Worm (Caenorhabditis elegans): Measurements from ENCODE around the gene fbxc-18.

fbxc-18 gene

ce11 chrII:953052-953451 is 13.8 kb downstream of the fbxc-18 start:
- TF ChIP-seq tbx-7 (tag; optimal IDR thresholded peaks at IDR 0.05) (no peak), ceh-48 (tag; optimal IDR thresholded peaks at IDR 0.05) (peak; percentile 6), hlh-30 (tag; optimal IDR thresholded peaks at IDR 0.05; ENCODE audit: insufficient read depth) (peak; percentile 60), fax-1 (tag; optimal IDR thresholded peaks at IDR 0.05) (no peak)

- TF ChIP-seq hlh-6 (tag; optimal IDR thresholded peaks at IDR 0.05) = no peak
- TF ChIP-seq F13H6.1 (tag; optimal IDR thresholded peaks at IDR 0.05) = no peak
- TF ChIP-seq npax-4 (tag; optimal IDR thresholded peaks at IDR 0.05) = no peak
- TF ChIP-seq ceh-19 (GFP tag; optimal IDR thresholded peaks at IDR 0.05) = peak; percentile 28
- no peak for TF ChIP-seq pha-2 (tag; optimal IDR thresholded peaks at IDR 0.05)
- TF ChIP-seq ttx-3 (tag; optimal IDR thresholded peaks at IDR 0.05) = no peak
- TF ChIP-seq ceh-48 (tag; optimal IDR thresholded peaks at IDR 0.05) = peak; percentile 46
- no peak for TF ChIP-seq C38D4.7 (GFP tag; optimal IDR thresholded peaks at IDR 0.05)
- no peak for TF ChIP-seq ceh-34 (tag; optimal IDR thresholded peaks at IDR 0.05)
- TF ChIP-seq ref-2 (tag; optimal IDR thresholded peaks at IDR 0.05) = no peak
- no peak for TF ChIP-seq tbx-7 (tag; optimal IDR thresholded peaks at IDR 0.05)
Observed at ce11 chrII:950374-950773, 16.5 kb downstream of the fbxc-18 start.

ce11 chrII:948091-948490 is 18.8 kb downstream of the fbxc-18 start, which contains the start of gene fbxc-32:
Gene fbxc-32 (minus strand): TSS chrII:948191.
- TF ChIP-seq F13H6.1 (tag; optimal IDR thresholded peaks at IDR 0.05) = no peak
- TF ChIP-seq elt-4 (tag; optimal IDR thresholded peaks at IDR 0.05) = no peak
- TF ChIP-seq fkh-10 (GFP tag; optimal IDR thresholded peaks at IDR 0.05) = no peak
- TF ChIP-seq tbx-7 (tag; optimal IDR thresholded peaks at IDR 0.05) = no peak
- TF ChIP-seq ceh-22 (tag; optimal IDR thresholded peaks at IDR 0.05) = no peak
- TF ChIP-seq nhr-232 (tag; optimal IDR thresholded peaks at IDR 0.05) = no peak
- no peak for TF ChIP-seq ceh-31 (tag; optimal IDR thresholded peaks at IDR 0.05)
- TF ChIP-seq K02D7.2 (tag; optimal IDR thresholded peaks at IDR 0.05) = no peak
- TF ChIP-seq ceh-6 (GFP tag; optimal IDR thresholded peaks at IDR 0.05) = no peak
- TF ChIP-seq elt-2 (tag; optimal IDR thresholded peaks at IDR 0.05) = no peak
- no peak for TF ChIP-seq unc-42 (tag; optimal IDR thresholded peaks at IDR 0.05)
- no peak for TF ChIP-seq ahr-1 (tag; optimal IDR thresholded peaks at IDR 0.05)
- no peak for TF ChIP-seq che-1 (tag; optimal IDR thresholded peaks at IDR 0.05)
- no peak for TF ChIP-seq nhr-11 (tag; optimal IDR thresholded peaks at IDR 0.05)
- TF ChIP-seq pqm-1 (tag; optimal IDR thresholded peaks at IDR 0.05) = no peak
- TF ChIP-seq C38D4.7 (GFP tag; optimal IDR thresholded peaks at IDR 0.05) = no peak
- no peak for TF ChIP-seq dmd-4 (tag; optimal IDR thresholded peaks at IDR 0.05; ENCODE audit: borderline replicate concordance)
- TF ChIP-seq pax-1 (tag; optimal IDR thresholded peaks at IDR 0.05) = no peak
- no peak for TF ChIP-seq pha-2 (tag; optimal IDR thresholded peaks at IDR 0.05)
- no peak for TF ChIP-seq ceh-14 (tag; optimal IDR thresholded peaks at IDR 0.05)

- no peak for TF ChIP-seq unc-42 (tag; optimal IDR thresholded peaks at IDR 0.05)
- no peak for TF ChIP-seq hlh-6 (tag; optimal IDR thresholded peaks at IDR 0.05)
- TF ChIP-seq fkh-10 (GFP tag; optimal IDR thresholded peaks at IDR 0.05) = no peak
- TF ChIP-seq ceh-18 (tag; optimal IDR thresholded peaks at IDR 0.05) = no peak
- TF ChIP-seq pax-1 (tag; optimal IDR thresholded peaks at IDR 0.05) = no peak
- TF ChIP-seq elt-4 (tag; optimal IDR thresholded peaks at IDR 0.05) = no peak
- TF ChIP-seq lin-11 (tag; optimal IDR thresholded peaks at IDR 0.05) = no peak
- TF ChIP-seq ceh-34 (tag; optimal IDR thresholded peaks at IDR 0.05) = no peak
- TF ChIP-seq npax-4 (tag; optimal IDR thresholded peaks at IDR 0.05) = no peak
- no peak for TF ChIP-seq pha-4 (tag; optimal IDR thresholded peaks at IDR 0.05)
- no peak for TF ChIP-seq nfya-1 (tag; optimal IDR thresholded peaks at IDR 0.05)
- no peak for TF ChIP-seq zip-5 (tag; optimal IDR thresholded peaks at IDR 0.05)
- TF ChIP-seq ceh-19 (GFP tag; optimal IDR thresholded peaks at IDR 0.05) = no peak
- TF ChIP-seq fax-1 (tag; optimal IDR thresholded peaks at IDR 0.05) = no peak
- TF ChIP-seq hlh-15 (tag; optimal IDR thresholded peaks at IDR 0.05) = no peak
Observed at ce11 chrII:943773-944172, 23.1 kb downstream of the fbxc-18 start, which contains the start of gene clec-43. Gene clec-43 (plus strand): TSS chrII:944066.

- TF ChIP-seq ets-4 (tag; optimal IDR thresholded peaks at IDR 0.05) = no peak
- TF ChIP-seq rnt-1 (tag; optimal IDR thresholded peaks at IDR 0.05) = no peak
- peak; percentile 48 for TF ChIP-seq hlh-30 (tag; optimal IDR thresholded peaks at IDR 0.05; ENCODE audit: insufficient read depth)
Observed at ce11 chrII:940779-941178, 26.1 kb downstream of the fbxc-18 start, which contains the start of gene fbxc-36. Gene fbxc-36 (plus strand): TSS chrII:940983.
